Worm (Caenorhabditis elegans) whole organism, L1 larva: ENCODE data around the gene Y62E10A.20.

Experiments used
- C34B4.2 ChIP-seq: sonication (generic microtip); optimal IDR thresholded peaks from 2 replicates; lab custom pipeline; 2017; ENCODE audit warnings: mild to moderate bottlenecking, missing genetic modification characterization, missing compliant biosample characterization
- F16B12.6 ChIP-seq: fragments of 150-350 bp; optimal IDR thresholded peaks from 2 replicates; lab custom pipeline; 2014; ENCODE audit warnings: missing biosample characterization, missing genetic modification characterization
- Y116A8C.19 ChIP-seq: sonication (generic microtip); optimal IDR thresholded peaks from 2 replicates; lab custom pipeline; 2016; ENCODE audit warnings: missing compliant biosample characterization, missing genetic modification characterization, borderline replicate concordance
- aha-1 ChIP-seq: fragments of 150-350 bp; optimal IDR thresholded peaks from 2 replicates; lab custom pipeline; 2014; ENCODE audit warnings: missing biosample characterization, missing genetic modification characterization
- aly-2 ChIP-seq: fragments of 150-350 bp; optimal IDR thresholded peaks from 2 replicates; lab custom pipeline; 2014; ENCODE audit warnings: missing biosample characterization, missing genetic modification characterization
- blmp-1 ChIP-seq: fragments of 150-350 bp; optimal IDR thresholded peaks from 2 replicates; lab custom pipeline; 2014; ENCODE audit warnings: missing biosample characterization, missing genetic modification characterization
- ceh-88 ChIP-seq: fragments of 200-800 bp; sonication (Bioruptor generic); IDR thresholded peaks from 2 replicates; pipeline ENCODE4 v1.3.6; 2022; ENCODE audit warnings: missing genetic modification characterization, missing compliant biosample characterization
- ces-1 ChIP-seq: fragments of 150-350 bp; optimal IDR thresholded peaks from 2 replicates; lab custom pipeline; 2014; ENCODE audit warnings: missing biosample characterization, missing genetic modification reagents, missing genetic modification characterization
- dsc-1 ChIP-seq: sonication (generic microtip); optimal IDR thresholded peaks from 2 replicates; lab custom pipeline; 2016; ENCODE audit warnings: mild to moderate bottlenecking, missing genetic modification characterization, missing compliant biosample characterization
- efl-1 ChIP-seq, 4 experiments: fragments of 150-350 bp; optimal IDR thresholded peaks in 3 of 4; peaks in 1 of 4; 1 replicate in 1 of 4; 2 replicates in 3 of 4; lab custom pipeline; 2014; ENCODE audit warnings: missing biosample characterization in 2 of 4, missing genetic modification characterization in 2 of 4, missing genetic modification reagents in 2 of 4
- efl-3 ChIP-seq: fragments of 200-800 bp; sonication (Bioruptor generic); optimal IDR thresholded peaks from 2 replicates; lab custom pipeline; 2018; ENCODE audit warnings: mild to moderate bottlenecking, missing genetic modification characterization, missing compliant biosample characterization
- egl-13 ChIP-seq: sonication (generic microtip); optimal IDR thresholded peaks from 2 replicates; lab custom pipeline; 2016; ENCODE audit warnings: missing genotype, missing genetic modification reagents, missing genetic modification characterization, missing compliant biosample characterization
- elt-2 ChIP-seq: sonication (generic microtip); optimal IDR thresholded peaks from 2 replicates; lab custom pipeline; 2016; ENCODE audit warnings: missing genetic modification characterization, mild to moderate bottlenecking, inconsistent platforms, missing compliant biosample characterization, missing genetic modification reagents
- elt-3 ChIP-seq, 6 experiments: fragments of 150-350 bp in 1 of 6; sonication (generic microtip); optimal IDR thresholded peaks; 2 replicates each; lab custom pipeline; 2017 to 2018; ENCODE audit warnings: missing biosample characterization in 6 of 6, missing genetic modification characterization in 6 of 6, inconsistent platforms in 1 of 6
- fkh-8 ChIP-seq: sonication (generic microtip); optimal IDR thresholded peaks from 2 replicates; lab custom pipeline; 2016; ENCODE audit warnings: mild to moderate bottlenecking, missing genetic modification characterization, missing compliant biosample characterization
- hlh-17 ChIP-seq: fragments of 200-800 bp; sonication (Bioruptor generic); optimal IDR thresholded peaks from 2 replicates; lab custom pipeline; 2018; ENCODE audit warnings: missing genetic modification characterization, mild to moderate bottlenecking, missing compliant biosample characterization, moderate library complexity, borderline replicate concordance
- irx-1 ChIP-seq: sonication (generic microtip); optimal IDR thresholded peaks from 2 replicates; lab custom pipeline; 2016; ENCODE audit warnings: missing genetic modification characterization, missing compliant biosample characterization
- lsy-2 ChIP-seq, 2 experiments: fragments of 150-350 bp; optimal IDR thresholded peaks; 2 replicates each; lab custom pipeline; 2014; ENCODE audit warnings: missing biosample characterization in 2 of 2, missing genetic modification characterization in 2 of 2
- mef-2 ChIP-seq: fragments of 150-350 bp; optimal IDR thresholded peaks from 2 replicates; lab custom pipeline; 2014; ENCODE audit warnings: missing biosample characterization, missing genetic modification characterization
- mep-1 ChIP-seq: fragments of 150-350 bp; optimal IDR thresholded peaks from 2 replicates; lab custom pipeline; 2014; ENCODE audit warnings: missing biosample characterization, missing genetic modification characterization
- nhr-11 ChIP-seq: fragments of 150-350 bp; optimal IDR thresholded peaks from 2 replicates; lab custom pipeline; 2014; ENCODE audit warnings: missing biosample characterization, missing genetic modification characterization
- nhr-12 ChIP-seq: sonication (generic microtip); optimal IDR thresholded peaks from 2 replicates; lab custom pipeline; 2017; ENCODE audit warnings: missing biosample characterization, missing genetic modification characterization
- nhr-19 ChIP-seq: fragments of 200-800 bp; sonication (Bioruptor generic); conservative IDR thresholded peaks from 2 replicates; pipeline ENCODE4 v1.3.6; 2022; ENCODE audit warnings: missing genetic modification characterization, missing compliant biosample characterization
- nhr-237 ChIP-seq: fragments of 150-350 bp; optimal IDR thresholded peaks from 2 replicates; lab custom pipeline; 2014; ENCODE audit warnings: missing biosample characterization, missing genetic modification characterization
- nhr-28 ChIP-seq: fragments of 150-350 bp; optimal IDR thresholded peaks from 2 replicates; lab custom pipeline; 2014; ENCODE audit warnings: missing biosample characterization, missing genetic modification characterization
- nhr-77 ChIP-seq: fragments of 150-350 bp; optimal IDR thresholded peaks from 2 replicates; lab custom pipeline; 2014; ENCODE audit warnings: missing biosample characterization, missing genetic modification characterization
- nhr-84 ChIP-seq: sonication (generic microtip); optimal IDR thresholded peaks from 2 replicates; lab custom pipeline; 2017; ENCODE audit warnings: missing biosample characterization, missing genetic modification characterization
- nhr-85 ChIP-seq: sonication (generic microtip); peaks from one replicate; lab custom pipeline; 2016; ENCODE audit warnings: missing genetic modification characterization, inconsistent platforms, missing compliant biosample characterization
- pax-3 ChIP-seq: fragments of 200-800 bp; sonication (Bioruptor generic); optimal IDR thresholded peaks from 2 replicates; lab custom pipeline; 2018; ENCODE audit warnings: mild to moderate bottlenecking, missing genetic modification characterization, moderate library complexity, missing compliant biosample characterization
- rnt-1 ChIP-seq: sonication (generic microtip); optimal IDR thresholded peaks from 2 replicates; lab custom pipeline; 2016; ENCODE audit warnings: mild to moderate bottlenecking, missing genetic modification characterization, moderate library complexity, missing compliant biosample characterization
- snpc-4 ChIP-seq: fragments of 150-350 bp; optimal IDR thresholded peaks from 2 replicates; lab custom pipeline; 2014; ENCODE audit warnings: missing biosample characterization, missing genetic modification characterization
- snu-23 ChIP-seq: sonication (generic microtip); optimal IDR thresholded peaks from 2 replicates; lab custom pipeline; 2016; ENCODE audit warnings: missing genetic modification characterization, missing compliant biosample characterization
- sox-4 ChIP-seq: sonication (generic microtip); optimal IDR thresholded peaks from 2 replicates; lab custom pipeline; 2016; ENCODE audit warnings: missing genetic modification characterization, missing compliant biosample characterization
- swsn-7 ChIP-seq: sonication (generic microtip); optimal IDR thresholded peaks from 2 replicates; lab custom pipeline; 2016; ENCODE audit warnings: missing genetic modification characterization, missing compliant biosample characterization
- unc-62 ChIP-seq: fragments of 150-350 bp; optimal IDR thresholded peaks from 2 replicates; lab custom pipeline; 2014; ENCODE audit warnings: missing biosample characterization, missing genetic modification reagents, missing genetic modification characterization
- vab-15 ChIP-seq: sonication (generic microtip); optimal IDR thresholded peaks from 2 replicates; lab custom pipeline; 2017; ENCODE audit warnings: missing genotype, mild to moderate bottlenecking, missing genetic modification characterization, missing compliant biosample characterization
- xbp-1 ChIP-seq: sonication (generic microtip); optimal IDR thresholded peaks from 2 replicates; lab custom pipeline; 2016; ENCODE audit warnings: missing genetic modification characterization, missing compliant biosample characterization
- ztf-11 ChIP-seq, 2 experiments: sonication (generic microtip); optimal IDR thresholded peaks; 2 replicates each; lab custom pipeline; 2016 to 2017; ENCODE audit warnings: missing genetic modification characterization in 2 of 2, missing biosample characterization in 1 of 2, missing compliant biosample characterization in 1 of 2
- ztf-4 ChIP-seq: fragments of 150-350 bp; optimal IDR thresholded peaks from 2 replicates; lab custom pipeline; 2014; ENCODE audit warnings: missing biosample characterization, missing genetic modification characterization

Gene Y62E10A.20

ce11 chrIV:13370235-13370739, 15.6 kb downstream of the Y62E10A.20 start, which contains the start of the genes rla-2, popl-7 and Y62E10A.24 (continued):
- no peak for TF ChIP-seq irx-1
- no peak for TF ChIP-seq swsn-7 (tag; lab: Kevin White, UChicago)
- no peak for TF ChIP-seq xbp-1 (tag; lab: Kevin White, UChicago)
- no peak for TF ChIP-seq C34B4.2 (tag; lab: Kevin White, UChicago)
- TF ChIP-seq nhr-237 (tag; lab: Kevin White, UChicago), result no peak
- TF ChIP-seq nhr-19 (GFP tag; lab: Robert Waterston, UW), result no peak
- TF ChIP-seq blmp-1 (tag; lab: Kevin White, UChicago), result peak; percentile 28
- TF ChIP-seq, all 84 proteins: peak for 11

ce11 chrIV:13369120-13369842, 16.6 kb downstream of the Y62E10A.20 start, which contains the start of gene agt-1:
agt-1 (minus strand) TSS chrIV:13369412.
- TF ChIP-seq elt-2 (tag; lab: Kevin White, UChicago) (no peak), irx-1 (no peak), Y116A8C.19 (no peak), lsy-2 (tag; optimal IDR thresholded peaks at IDR 0.05; lab: Kevin White, UChicago) (peak in 1 of 2 experiments; percentile 19), sox-4 (tag; lab: Kevin White, UChicago) (no peak), egl-13 (tag; lab: Kevin White, UChicago) (no peak), mep-1 (no peak), ces-1 (GFP tag; lab: Kevin White, UChicago) (no peak), efl-1 (optimal IDR thresholded peaks at IDR 0.05; lab: Kevin White, UChicago) (no peak), efl-1 (GFP tag; optimal IDR thresholded peaks at IDR 0.05 in 1 of 2; lab: Kevin White, UChicago) (peak in 1 of 2 experiments; percentile 87)

ce11 chrIV:13364869-13365268, 21.0 kb downstream of the Y62E10A.20 start, which contains the start of gene srsx-25:
srsx-25 (plus strand) TSS chrIV:13365169.
- TF ChIP-seq sox-4 (tag; lab: Kevin White, UChicago), result no peak
- TF ChIP-seq, all 84 proteins: peak for 0

ce11 chrIV:13360144-13360543, 25.7 kb downstream of the Y62E10A.20 start, which contains the start of gene Y62E10A.3:
Y62E10A.3 (minus strand) TSS chrIV:13360244.
- TF ChIP-seq nhr-11 (tag; lab: Kevin White, UChicago) (no peak), swsn-7 (tag; lab: Kevin White, UChicago) (no peak), egl-13 (tag; lab: Kevin White, UChicago) (no peak), snpc-4 (tag; lab: Kevin White, UChicago) (no peak), nhr-12 (no peak), irx-1 (no peak), blmp-1 (tag; lab: Kevin White, UChicago) (no peak), ztf-11 (tag; optimal IDR thresholded peaks at IDR 0.05; lab: Kevin White, UChicago) (no peak), dsc-1 (tag; lab: Kevin White, UChicago) (no peak), snu-23 (GFP tag; lab: Kevin White, UChicago) (no peak), fkh-8 (tag; lab: Kevin White, UChicago) (no peak), elt-3 (tag; optimal IDR thresholded peaks at IDR 0.05; lab: Kevin White, UChicago) (no peak)

- TF ChIP-seq fkh-8 (tag; lab: Kevin White, UChicago) (no peak), F16B12.6 (tag; lab: Kevin White, UChicago) (no peak), vab-15 (tag; lab: Kevin White, UChicago) (no peak), aly-2 (tag; lab: Kevin White, UChicago) (no peak), irx-1 (no peak), sox-4 (tag; lab: Kevin White, UChicago) (no peak), aha-1 (no peak), nhr-11 (tag; lab: Kevin White, UChicago) (no peak), nhr-28 (tag; lab: Kevin White, UChicago) (no peak)
Measured at ce11 chrIV:13358488-13358887, 27.4 kb downstream of the Y62E10A.20 start, which contains the start of gene W02A2.8. W02A2.8 (minus strand) TSS chrIV:13358588.

ce11 chrIV:13356005-13356404, 29.9 kb downstream of the Y62E10A.20 start:
- TF ChIP-seq elt-2 (tag; lab: Kevin White, UChicago), result no peak
- TF ChIP-seq ceh-88 (GFP tag; lab: Robert Waterston, UW), result no peak
- TF ChIP-seq mef-2, result no peak
- no peak for TF ChIP-seq efl-3 (GFP tag; lab: Kevin White, UChicago)
- TF ChIP-seq nhr-28 (tag; lab: Kevin White, UChicago), result no peak
- TF ChIP-seq Y116A8C.19, result no peak
- TF ChIP-seq hlh-17 (GFP tag; lab: Kevin White, UChicago), result no peak
- no peak for TF ChIP-seq unc-62 (GFP tag; lab: Kevin White, UChicago)
- no peak for TF ChIP-seq pax-3 (tag; lab: Kevin White, UChicago)
- no peak for TF ChIP-seq mep-1
- no peak for TF ChIP-seq aly-2 (tag; lab: Kevin White, UChicago)
- no peak for TF ChIP-seq snu-23 (GFP tag; lab: Kevin White, UChicago)
- TF ChIP-seq rnt-1 (tag; lab: Kevin White, UChicago), result no peak
- TF ChIP-seq aha-1, result no peak
- no peak for TF ChIP-seq ztf-4
- no peak for TF ChIP-seq nhr-77 (tag; lab: Kevin White, UChicago)
- TF ChIP-seq nhr-85 (tag; lab: Kevin White, UChicago), result no peak
- TF ChIP-seq nhr-84 (tag; lab: Kevin White, UChicago), result no peak
- no peak for TF ChIP-seq ztf-11 (tag; optimal IDR thresholded peaks at IDR 0.05; lab: Kevin White, UChicago)
